Worm (Caenorhabditis elegans) whole organism, L2 larva: ENCODE data around the gene C54D10.5.
A peak's percentile ranks its signal among the peaks of the same experiment; 100 is the strongest.

ENCODE experiments used
- C34F6.9 ChIP-seq: fragments of 150-350 bp; optimal IDR thresholded peaks from 2 replicates; lab custom pipeline; 2014; ENCODE audit warnings: missing biosample characterization, missing genetic modification characterization
- R02D3.7 ChIP-seq: fragments of 150-350 bp; optimal IDR thresholded peaks from 2 replicates; lab custom pipeline; 2014; ENCODE audit warnings: missing biosample characterization, missing genetic modification characterization
- Y55F3AM.14 ChIP-seq: fragments of 200-800 bp; sonication (Bioruptor generic); optimal IDR thresholded peaks from 2 replicates; lab custom pipeline; 2018; ENCODE audit warnings: mild to moderate bottlenecking, missing genetic modification characterization, missing compliant biosample characterization
- ZK546.5 ChIP-seq: sonication (generic microtip); optimal IDR thresholded peaks from 2 replicates; lab custom pipeline; 2017; ENCODE audit warnings: missing biosample characterization, missing genetic modification characterization
- ama-1 ChIP-seq: fragments of 150-350 bp; optimal IDR thresholded peaks from 2 replicates; lab custom pipeline; 2018; ENCODE audit warnings: inconsistent platforms
- blmp-1 ChIP-seq: sonication (generic microtip); optimal IDR thresholded peaks from 2 replicates; lab custom pipeline; 2017; ENCODE audit warnings: missing genetic modification characterization, mild to moderate bottlenecking, missing compliant biosample characterization, antibody characterized with exemption, moderate library complexity; ENCODE audit not compliant: insufficient read depth
- ceh-82 ChIP-seq: fragments of 150-350 bp; optimal IDR thresholded peaks from 2 replicates; lab custom pipeline; 2014; ENCODE audit warnings: missing biosample characterization, missing genetic modification characterization
- crh-2 ChIP-seq: sonication (generic microtip); optimal IDR thresholded peaks from 2 replicates; lab custom pipeline; 2017; ENCODE audit warnings: missing biosample characterization, missing genetic modification characterization
- dmd-4 ChIP-seq: sonication (generic microtip); optimal IDR thresholded peaks from 2 replicates; lab custom pipeline; 2017; ENCODE audit warnings: missing biosample characterization, missing genetic modification characterization
- egl-27 ChIP-seq: sonication (generic microtip); optimal IDR thresholded peaks from 3 replicates; lab custom pipeline; 2017; ENCODE audit warnings: missing biosample characterization, missing genetic modification reagents, missing genetic modification characterization
- elt-1 ChIP-seq: fragments of 150-350 bp; optimal IDR thresholded peaks from 2 replicates; lab custom pipeline; 2014; ENCODE audit warnings: missing biosample characterization, missing genetic modification characterization
- elt-3 ChIP-seq: sonication (generic microtip); optimal IDR thresholded peaks from 2 replicates; lab custom pipeline; 2017; ENCODE audit warnings: missing biosample characterization, missing genetic modification characterization
- fos-1 ChIP-seq: fragments of 150-350 bp; optimal IDR thresholded peaks from 2 replicates; lab custom pipeline; 2014; ENCODE audit warnings: missing biosample characterization, missing genetic modification characterization
- gmeb-1 ChIP-seq: fragments of 150-350 bp; optimal IDR thresholded peaks from 2 replicates; lab custom pipeline; 2014; ENCODE audit warnings: missing biosample characterization, missing genetic modification characterization
- lin-13 ChIP-seq: fragments of 150-350 bp; optimal IDR thresholded peaks from 2 replicates; lab custom pipeline; 2014; ENCODE audit warnings: missing biosample characterization, missing genetic modification reagents, missing genetic modification characterization
- lin-39 ChIP-seq: fragments of 150-350 bp; optimal IDR thresholded peaks from 2 replicates; lab custom pipeline; 2014; ENCODE audit warnings: missing biosample characterization, missing genetic modification reagents, missing genetic modification characterization
- lsy-2 ChIP-seq, 2 experiments: fragments of 150-350 bp in 1 of 2; sonication (generic microtip) in 1 of 2; optimal IDR thresholded peaks; 2 replicates each; lab custom pipeline; 2014 to 2017; ENCODE audit warnings: missing biosample characterization in 2 of 2, missing genetic modification characterization in 2 of 2
- mab-5 ChIP-seq: fragments of 150-350 bp; optimal IDR thresholded peaks from 2 replicates; lab custom pipeline; 2014; ENCODE audit warnings: missing biosample characterization, missing genetic modification characterization
- mbf-1 ChIP-seq: sonication (generic microtip); optimal IDR thresholded peaks from 2 replicates; lab custom pipeline; 2017; ENCODE audit warnings: missing biosample characterization, missing genetic modification characterization
- mdl-1 ChIP-seq, 2 experiments: fragments of 150-350 bp in 1 of 2; sonication (generic microtip) in 1 of 2; optimal IDR thresholded peaks; 2 replicates each; lab custom pipeline; 2017; ENCODE audit warnings: missing biosample characterization in 2 of 2, missing genetic modification characterization in 2 of 2
- nhr-11 ChIP-seq: fragments of 150-350 bp; optimal IDR thresholded peaks from 2 replicates; lab custom pipeline; 2014; ENCODE audit warnings: missing biosample characterization, missing genetic modification characterization
- nhr-12 ChIP-seq: fragments of 150-350 bp; optimal IDR thresholded peaks from 2 replicates; lab custom pipeline; 2014; ENCODE audit warnings: missing biosample characterization, missing genetic modification characterization
- nhr-129 ChIP-seq: fragments of 150-350 bp; optimal IDR thresholded peaks from 2 replicates; lab custom pipeline; 2014; ENCODE audit warnings: missing biosample characterization, missing genetic modification characterization
- nhr-21 ChIP-seq: fragments of 150-350 bp; optimal IDR thresholded peaks from 2 replicates; lab custom pipeline; 2014; ENCODE audit warnings: missing biosample characterization, missing genetic modification characterization
- nhr-23 ChIP-seq: fragments of 150-350 bp; optimal IDR thresholded peaks from 2 replicates; lab custom pipeline; 2014; ENCODE audit warnings: missing biosample characterization, missing genetic modification reagents, missing genetic modification characterization
- nhr-237 ChIP-seq: fragments of 150-350 bp; optimal IDR thresholded peaks from 2 replicates; lab custom pipeline; 2014; ENCODE audit warnings: missing biosample characterization, missing genetic modification characterization
- nhr-6 ChIP-seq: fragments of 150-350 bp; optimal IDR thresholded peaks from 2 replicates; lab custom pipeline; 2014; ENCODE audit warnings: missing biosample characterization, missing genetic modification characterization
- sem-4 ChIP-seq: fragments of 150-350 bp; optimal IDR thresholded peaks from 2 replicates; lab custom pipeline; 2014; ENCODE audit warnings: missing biosample characterization, missing genetic modification reagents, missing genetic modification characterization
- skn-1 ChIP-seq: sonication (generic microtip); optimal IDR thresholded peaks from 2 replicates; lab custom pipeline; 2017; ENCODE audit warnings: missing biosample characterization, missing genetic modification characterization
- sma-3 ChIP-seq: sonication (generic microtip); optimal IDR thresholded peaks from 2 replicates; lab custom pipeline; 2016; ENCODE audit warnings: missing genetic modification reagents, missing genetic modification characterization, missing compliant biosample characterization
- snpc-4 ChIP-seq: fragments of 150-350 bp; optimal IDR thresholded peaks from 2 replicates; lab custom pipeline; 2014; ENCODE audit warnings: missing biosample characterization, missing genetic modification characterization
- unc-55 ChIP-seq: fragments of 150-350 bp; sonication (generic microtip); optimal IDR thresholded peaks from 3 replicates; lab custom pipeline; 2014; ENCODE audit warnings: missing biosample characterization, missing genetic modification reagents, missing genetic modification characterization
- unc-62 ChIP-seq: fragments of 150-350 bp; optimal IDR thresholded peaks from 2 replicates; lab custom pipeline; 2014; ENCODE audit warnings: missing biosample characterization, missing genetic modification reagents, missing genetic modification characterization
- zag-1 ChIP-seq: fragments of 150-350 bp; optimal IDR thresholded peaks from 2 replicates; lab custom pipeline; 2014; ENCODE audit warnings: missing biosample characterization, missing genetic modification characterization
- ztf-1 ChIP-seq: fragments of 200-800 bp; sonication (Bioruptor generic); conservative IDR thresholded peaks from 2 replicates; pipeline ENCODE4 v1.3.6; 2022; ENCODE audit warnings: missing genetic modification characterization, missing compliant biosample characterization
- ztf-11 ChIP-seq: sonication (generic microtip); optimal IDR thresholded peaks from 2 replicates; lab custom pipeline; 2017; ENCODE audit warnings: missing biosample characterization, missing genetic modification characterization
- ztf-4 ChIP-seq: fragments of 150-350 bp; optimal IDR thresholded peaks from 2 replicates; lab custom pipeline; 2014; ENCODE audit warnings: missing biosample characterization, missing genetic modification characterization

The C54D10.5 gene

DNA sequence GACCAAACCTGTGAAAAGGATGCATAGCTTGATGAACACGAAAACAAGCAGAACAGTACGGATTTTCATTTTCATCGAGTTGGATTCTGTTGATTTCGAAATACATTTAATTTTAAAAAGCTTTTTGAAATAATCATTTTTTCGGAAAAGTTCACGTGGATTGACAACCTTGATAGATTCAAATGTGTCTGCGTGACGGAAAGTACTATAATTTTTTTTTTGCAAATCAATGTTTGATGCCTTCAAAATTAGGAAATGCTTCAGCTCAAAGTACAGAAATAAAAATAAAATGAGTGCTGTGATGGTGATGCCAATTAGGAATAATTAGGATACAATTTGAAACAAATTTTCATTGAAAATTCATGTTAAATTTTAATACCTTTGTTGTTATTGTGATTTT, 8.3 kb upstream of the C54D10.5 start, which contains the start of gene C54D10.4:
Gene C54D10.4 (minus strand): TSS at position 101 of the 400 bp plus-strand sequence.
- TF ChIP-seq mbf-1 (tag; lab: Kevin White, UChicago): no peak
- no peak for TF ChIP-seq elt-3 (tag; lab: Kevin White, UChicago)
- no peak for TF ChIP-seq lin-13 (GFP tag; lab: Kevin White, UChicago)
- TF ChIP-seq nhr-23 (tag; lab: Kevin White, UChicago): no peak
- TF ChIP-seq elt-1 (tag; lab: Kevin White, UChicago): no peak
- TF ChIP-seq blmp-1: no peak
- TF ChIP-seq ZK546.5: no peak
- TF ChIP-seq ceh-82: no peak
- no peak for TF ChIP-seq sma-3 (GFP tag; lab: Kevin White, UChicago)
- no peak for TF ChIP-seq unc-55 (GFP tag; lab: Kevin White, UChicago)
- TF ChIP-seq C34F6.9 (tag; lab: Kevin White, UChicago): no peak
- no peak for TF ChIP-seq nhr-12 (tag; lab: Kevin White, UChicago)
- TF ChIP-seq zag-1 (tag; lab: Kevin White, UChicago): no peak
- no peak for TF ChIP-seq gmeb-1 (tag; lab: Kevin White, UChicago)
- TF ChIP-seq lsy-2 (tag; optimal IDR thresholded peaks at IDR 0.05; lab: Kevin White, UChicago): no peak
- no peak for TF ChIP-seq nhr-6 (tag; lab: Kevin White, UChicago)
- no peak for TF ChIP-seq ztf-11
- TF ChIP-seq sem-4: no peak
- TF ChIP-seq unc-62 (GFP tag; lab: Kevin White, UChicago): no peak
- no peak for TF ChIP-seq snpc-4 (tag; lab: Kevin White, UChicago)
- TF ChIP-seq, all 48 proteins: peak for 0

DNA sequence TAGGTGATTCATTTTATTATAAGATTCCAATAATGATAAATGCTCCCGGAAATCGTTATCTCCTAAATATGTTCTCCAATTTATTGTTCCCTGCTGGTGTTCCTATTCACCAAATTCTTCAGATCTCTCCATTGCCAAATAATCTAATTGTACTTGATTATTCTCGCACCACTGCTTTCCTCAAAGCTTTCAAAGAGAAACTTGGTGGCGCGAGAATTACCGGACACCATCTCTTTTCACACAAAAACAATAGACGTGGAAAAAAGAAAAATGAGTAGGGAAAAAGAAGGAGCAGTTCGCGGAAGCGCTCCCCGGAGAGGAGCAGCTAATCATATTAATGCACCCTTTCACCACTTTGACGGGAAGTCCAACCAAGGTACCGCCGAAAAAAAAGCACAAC, 7.8 kb upstream of the C54D10.5 start:
- TF ChIP-seq mab-5 (tag; lab: Kevin White, UChicago): no peak
- TF ChIP-seq lin-39 (tag; lab: Kevin White, UChicago): no peak
- no peak for TF ChIP-seq egl-27 (tag; lab: Kevin White, UChicago)
- TF ChIP-seq mdl-1 (tag; optimal IDR thresholded peaks at IDR 0.05; lab: Kevin White, UChicago): no peak
- no peak for TF ChIP-seq crh-2 (tag; lab: Kevin White, UChicago)
- no peak for TF ChIP-seq blmp-1
- no peak for TF ChIP-seq nhr-21

DNA sequence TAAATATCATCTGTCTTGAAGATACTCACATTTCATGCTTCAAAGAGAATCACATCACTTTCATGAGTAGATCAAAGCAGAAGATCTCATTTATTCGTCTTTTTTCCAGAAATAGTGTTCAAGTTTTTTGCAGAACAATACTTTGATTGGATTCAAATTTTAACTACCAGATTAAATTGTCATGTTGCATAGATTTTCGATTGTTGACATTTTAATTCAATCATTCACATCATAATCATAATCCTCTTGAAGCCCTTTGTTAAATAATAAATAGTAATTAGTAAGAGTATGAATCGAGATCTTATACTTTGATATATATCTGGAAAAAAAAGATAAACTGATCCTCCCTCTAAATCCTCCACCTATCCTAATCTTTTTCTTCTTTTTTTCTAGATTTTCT, 1.3 kb upstream of the C54D10.5 start:
- TF ChIP-seq mbf-1 (tag; lab: Kevin White, UChicago) (no peak), ama-1 (lab: Kevin White, UChicago) (no peak), unc-62 (GFP tag; lab: Kevin White, UChicago) (no peak), nhr-129 (tag; lab: Kevin White, UChicago) (no peak), nhr-6 (tag; lab: Kevin White, UChicago) (no peak), mdl-1 (tag; optimal IDR thresholded peaks at IDR 0.05; lab: Kevin White, UChicago) (no peak), lin-13 (GFP tag; lab: Kevin White, UChicago) (no peak), elt-3 (tag; lab: Kevin White, UChicago) (no peak), nhr-237 (tag; lab: Kevin White, UChicago) (no peak), gmeb-1 (tag; lab: Kevin White, UChicago) (no peak), Y55F3AM.14 (GFP tag; lab: Kevin White, UChicago) (no peak), fos-1 (no peak), unc-55 (GFP tag; lab: Kevin White, UChicago) (no peak), ztf-1 (GFP tag; lab: Robert Waterston, UW) (no peak)

DNA sequence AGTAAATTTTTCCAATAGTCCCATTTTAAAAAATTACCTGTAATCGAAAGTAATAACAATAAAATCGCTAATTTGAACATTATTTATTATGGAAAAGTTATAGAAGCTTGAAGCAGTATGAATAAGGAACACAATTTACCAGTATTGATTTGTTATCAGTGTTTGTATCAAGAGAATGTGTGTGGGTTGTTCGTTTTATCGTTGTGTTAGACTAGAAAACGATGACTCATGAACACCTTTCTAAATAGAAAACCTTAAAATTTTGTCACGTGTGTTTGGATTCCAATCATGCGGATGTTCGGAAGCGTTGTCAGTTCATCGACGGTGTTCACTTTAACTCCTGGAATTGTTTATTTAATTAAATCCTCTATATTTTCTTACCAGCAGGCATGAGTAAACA, 3.0 kb downstream of the C54D10.5 start, which contains the start of gene C54D10.13:
Gene C54D10.13 (minus strand): TSS at position 179 of the 400 bp plus-strand sequence.
- TF ChIP-seq fos-1 (peak; percentile 67), nhr-6 (tag; lab: Kevin White, UChicago) (no peak)

DNA sequence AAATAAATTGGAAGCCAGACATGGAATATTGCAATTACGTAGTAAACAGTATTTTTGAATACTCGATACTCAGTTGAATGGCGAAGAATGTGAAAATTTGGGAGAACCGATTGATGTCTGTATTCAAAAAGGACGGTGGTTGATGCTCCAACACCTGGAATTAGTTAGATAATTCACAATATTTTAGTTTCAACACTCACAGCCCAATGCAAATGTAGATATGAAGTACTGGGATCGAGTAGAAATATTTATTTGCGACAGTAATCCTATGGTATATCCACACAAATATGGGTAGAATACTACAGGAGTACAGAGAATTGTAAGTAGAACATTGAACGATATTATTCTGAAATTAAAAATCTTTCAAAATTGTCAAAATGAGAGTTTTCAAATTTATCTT, 4.0 kb downstream of the C54D10.5 start:
- TF ChIP-seq ztf-4 (tag; lab: Kevin White, UChicago) (no peak), lin-39 (tag; lab: Kevin White, UChicago) (no peak), ztf-1 (GFP tag; lab: Robert Waterston, UW) (no peak), mab-5 (tag; lab: Kevin White, UChicago) (no peak), blmp-1 (no peak), crh-2 (tag; lab: Kevin White, UChicago) (no peak), R02D3.7 (tag; lab: Kevin White, UChicago) (no peak), skn-1 (tag; lab: Kevin White, UChicago) (no peak), dmd-4 (tag; lab: Kevin White, UChicago) (no peak), Y55F3AM.14 (GFP tag; lab: Kevin White, UChicago) (no peak), elt-1 (tag; lab: Kevin White, UChicago) (no peak), nhr-23 (tag; lab: Kevin White, UChicago) (no peak), sem-4 (no peak), nhr-21 (no peak), fos-1 (no peak), nhr-6 (tag; lab: Kevin White, UChicago) (no peak), mbf-1 (tag; lab: Kevin White, UChicago) (no peak), nhr-11 (tag; lab: Kevin White, UChicago) (no peak), lsy-2 (tag; optimal IDR thresholded peaks at IDR 0.05; lab: Kevin White, UChicago) (no peak), mdl-1 (tag; optimal IDR thresholded peaks at IDR 0.05; lab: Kevin White, UChicago) (no peak)
